Worm (Caenorhabditis elegans) whole organism, early embryonic: ENCODE data around the gene epic-2.

Source experiments
- B0310.2 ChIP-seq: sonication (generic microtip); optimal IDR thresholded peaks from 2 replicates; lab custom pipeline; 2016; ENCODE audit warnings: mild to moderate bottlenecking, missing genetic modification characterization, missing compliant biosample characterization
- F13C5.2 ChIP-seq: sonication (generic microtip); optimal IDR thresholded peaks from 2 replicates; lab custom pipeline; 2017; ENCODE audit warnings: mild to moderate bottlenecking, missing genetic modification characterization, inconsistent platforms, missing compliant biosample characterization
- aly-1 ChIP-seq: sonication (generic microtip); optimal IDR thresholded peaks from 2 replicates; lab custom pipeline; 2016; ENCODE audit warnings: missing genetic modification characterization, missing compliant biosample characterization
- ama-1 ChIP-seq: fragments of 150-350 bp; optimal IDR thresholded peaks from 2 replicates; lab custom pipeline; 2014
- ceh-13 ChIP-seq: fragments of 200-800 bp; sonication (Bioruptor generic); optimal IDR thresholded peaks from 2 replicates; lab custom pipeline; 2018; ENCODE audit warnings: mild to moderate bottlenecking, missing genetic modification characterization, missing compliant biosample characterization
- ceh-36 ChIP-seq: sonication (generic microtip); optimal IDR thresholded peaks from 2 replicates; lab custom pipeline; 2016; ENCODE audit warnings: missing genetic modification characterization, inconsistent platforms, missing compliant biosample characterization
- ets-7 ChIP-seq: sonication (generic microtip); optimal IDR thresholded peaks from 2 replicates; lab custom pipeline; 2016; ENCODE audit warnings: missing genotype, missing genetic modification characterization, missing compliant biosample characterization
- flt-1 ChIP-seq: fragments of 200-800 bp; sonication (Bioruptor generic); IDR thresholded peaks from 2 replicates; pipeline ENCODE4 v1.3.6; 2022; ENCODE audit warnings: missing genetic modification characterization, missing compliant biosample characterization
- hmbx-1 ChIP-seq: sonication (generic microtip); optimal IDR thresholded peaks from 2 replicates; lab custom pipeline; 2016; ENCODE audit warnings: mild to moderate bottlenecking, missing genetic modification characterization, missing compliant biosample characterization
- hmg-4 ChIP-seq: fragments of 200-800 bp; sonication (Bioruptor generic); optimal IDR thresholded peaks from 2 replicates; lab custom pipeline; 2018; ENCODE audit warnings: mild to moderate bottlenecking, missing genetic modification characterization, missing compliant biosample characterization
- hnd-1 ChIP-seq: sonication (generic microtip); optimal IDR thresholded peaks from 2 replicates; lab custom pipeline; 2016; ENCODE audit warnings: missing genetic modification characterization, missing compliant biosample characterization
- pes-1 ChIP-seq: fragments of 200-800 bp; sonication (Bioruptor generic); IDR thresholded peaks from 2 replicates; pipeline ENCODE4 v1.3.6; 2022; ENCODE audit warnings: missing genetic modification reagents, missing genetic modification characterization, missing compliant biosample characterization
- scrt-1 ChIP-seq: fragments of 200-800 bp; sonication (Bioruptor generic); IDR thresholded peaks from 2 replicates; pipeline ENCODE4 v1.3.6; 2022; ENCODE audit warnings: missing genetic modification characterization, missing compliant biosample characterization
- sea-1 ChIP-seq: fragments of 200-800 bp; sonication (Bioruptor generic); conservative IDR thresholded peaks from 2 replicates; pipeline ENCODE4 v1.3.6; 2022; ENCODE audit warnings: missing genetic modification characterization, missing compliant biosample characterization
- tbx-11 ChIP-seq: fragments of 200-800 bp; sonication (Bioruptor generic); IDR thresholded peaks from 2 replicates; pipeline ENCODE4 v1.3.6; 2022; ENCODE audit warnings: missing genetic modification characterization, missing compliant biosample characterization
- tbx-37 ChIP-seq: fragments of 200-800 bp; sonication (Bioruptor generic); conservative IDR thresholded peaks from 2 replicates; pipeline ENCODE4 v1.3.6; 2022; ENCODE audit warnings: missing genetic modification reagents, missing genetic modification characterization, missing compliant biosample characterization
- tra-4 ChIP-seq: sonication (generic microtip); optimal IDR thresholded peaks from 2 replicates; lab custom pipeline; 2017; ENCODE audit warnings: missing genetic modification characterization, missing compliant biosample characterization

The epic-2 gene

DNA sequence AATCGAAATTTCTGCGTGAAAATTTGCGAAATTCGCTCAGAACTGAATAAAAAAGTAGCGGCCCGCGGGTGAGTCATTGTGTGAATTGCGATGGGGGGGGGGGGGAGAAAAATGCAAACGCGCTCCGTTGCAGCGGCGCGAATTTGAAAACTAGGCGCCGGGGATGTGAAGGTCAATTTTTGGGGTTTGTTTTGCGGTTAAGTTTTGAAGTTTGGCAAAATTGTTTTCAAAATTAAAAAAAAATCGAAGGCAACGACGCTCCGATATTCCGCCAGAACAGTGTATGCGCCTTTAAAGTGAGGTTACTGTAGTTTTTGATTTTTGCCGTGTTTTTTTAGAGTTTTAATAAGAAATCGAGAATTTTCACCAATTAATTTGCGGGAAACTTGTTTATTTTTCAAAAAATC lies 17.7 kb downstream of the epic-2 start:
- TF ChIP-seq ets-7 (tag; lab: Kevin White, UChicago) = no peak
- no peak for TF ChIP-seq scrt-1
- no peak for TF ChIP-seq flt-1 (GFP tag; lab: Robert Waterston, UW)
- TF ChIP-seq tbx-11 (GFP tag; lab: Robert Waterston, UW) = no peak
- TF ChIP-seq tbx-37 (GFP tag; lab: Robert Waterston, UW) = no peak
- TF ChIP-seq hnd-1 (tag; lab: Kevin White, UChicago) = no peak
- no peak for TF ChIP-seq tra-4 (tag; lab: Kevin White, UChicago)
- no peak for TF ChIP-seq sea-1
- TF ChIP-seq F13C5.2 (tag; lab: Kevin White, UChicago) = peak; percentile 27
- no peak for TF ChIP-seq ama-1
- peak; percentile 28 for TF ChIP-seq hmg-4 (GFP tag; lab: Kevin White, UChicago)
- no peak for TF ChIP-seq ceh-13
- TF ChIP-seq hmbx-1 (tag; lab: Kevin White, UChicago) = no peak
- no peak for TF ChIP-seq aly-1 (tag; lab: Kevin White, UChicago)
- TF ChIP-seq B0310.2 (tag; lab: Kevin White, UChicago) = no peak
- no peak for TF ChIP-seq pes-1 (GFP tag; lab: Robert Waterston, UW)

DNA sequence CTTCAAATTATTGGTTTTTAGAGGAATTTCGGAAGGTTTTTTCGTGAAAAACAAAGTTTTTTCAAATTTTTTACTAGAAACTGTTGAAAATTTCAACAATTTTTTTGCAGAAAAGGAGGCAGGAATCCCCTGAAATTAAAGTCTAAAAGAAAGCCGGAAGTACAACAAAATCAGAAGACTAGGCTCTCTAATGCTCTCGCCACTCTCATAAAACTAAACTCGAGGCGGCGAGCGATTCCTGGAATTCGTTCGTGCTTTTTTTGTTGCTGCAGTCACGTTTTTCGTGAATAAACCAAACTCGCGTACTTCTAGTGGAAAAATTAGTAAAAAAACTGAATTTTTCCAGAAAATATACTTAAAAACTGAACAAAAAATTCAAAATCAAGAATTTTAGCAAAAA lies 18.3 kb downstream of the epic-2 start:
- TF ChIP-seq pes-1 (GFP tag; lab: Robert Waterston, UW) (no peak), scrt-1 (no peak), hnd-1 (tag; lab: Kevin White, UChicago) (no peak), B0310.2 (tag; lab: Kevin White, UChicago) (no peak), hmbx-1 (tag; lab: Kevin White, UChicago) (no peak)

DNA sequence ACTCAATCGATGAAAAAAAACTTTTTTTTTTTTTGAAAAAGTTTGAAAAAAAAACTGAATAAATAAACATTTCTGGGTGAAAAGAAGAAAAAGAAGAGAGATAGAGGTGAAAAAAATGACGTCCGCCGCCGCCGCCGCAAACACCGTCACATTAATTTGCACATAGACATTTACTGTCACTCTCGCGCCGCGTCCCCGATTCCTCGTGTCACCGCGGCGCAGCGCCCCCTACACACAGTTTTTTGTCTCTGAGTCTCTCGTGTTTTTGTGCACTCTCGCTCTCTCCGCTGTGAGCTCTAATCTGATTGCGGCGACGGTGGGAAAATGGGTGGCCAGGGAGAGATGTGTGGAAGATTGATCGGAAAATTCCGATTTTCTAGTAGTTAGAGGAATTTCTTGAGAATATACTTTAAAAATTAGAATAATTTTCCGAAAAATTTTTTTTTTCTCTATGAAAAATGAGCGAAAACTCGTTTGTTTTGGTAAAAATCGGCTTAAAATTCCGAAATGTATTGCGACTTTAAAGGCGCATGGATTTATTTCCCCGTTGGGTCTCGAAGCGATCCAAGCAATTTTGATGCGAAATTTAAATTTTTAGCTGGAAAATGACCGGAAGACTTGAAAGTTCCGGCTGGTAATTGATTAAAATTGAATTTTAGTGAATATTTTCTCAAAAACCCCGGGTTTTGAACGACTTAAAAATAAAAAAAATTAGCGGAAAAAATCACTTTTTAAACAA lies 18.9 kb downstream of the epic-2 start:
- no peak for TF ChIP-seq hmg-4 (GFP tag; lab: Kevin White, UChicago)
- TF ChIP-seq hnd-1 (tag; lab: Kevin White, UChicago) = no peak
- TF ChIP-seq tbx-37 (GFP tag; lab: Robert Waterston, UW) = no peak

DNA sequence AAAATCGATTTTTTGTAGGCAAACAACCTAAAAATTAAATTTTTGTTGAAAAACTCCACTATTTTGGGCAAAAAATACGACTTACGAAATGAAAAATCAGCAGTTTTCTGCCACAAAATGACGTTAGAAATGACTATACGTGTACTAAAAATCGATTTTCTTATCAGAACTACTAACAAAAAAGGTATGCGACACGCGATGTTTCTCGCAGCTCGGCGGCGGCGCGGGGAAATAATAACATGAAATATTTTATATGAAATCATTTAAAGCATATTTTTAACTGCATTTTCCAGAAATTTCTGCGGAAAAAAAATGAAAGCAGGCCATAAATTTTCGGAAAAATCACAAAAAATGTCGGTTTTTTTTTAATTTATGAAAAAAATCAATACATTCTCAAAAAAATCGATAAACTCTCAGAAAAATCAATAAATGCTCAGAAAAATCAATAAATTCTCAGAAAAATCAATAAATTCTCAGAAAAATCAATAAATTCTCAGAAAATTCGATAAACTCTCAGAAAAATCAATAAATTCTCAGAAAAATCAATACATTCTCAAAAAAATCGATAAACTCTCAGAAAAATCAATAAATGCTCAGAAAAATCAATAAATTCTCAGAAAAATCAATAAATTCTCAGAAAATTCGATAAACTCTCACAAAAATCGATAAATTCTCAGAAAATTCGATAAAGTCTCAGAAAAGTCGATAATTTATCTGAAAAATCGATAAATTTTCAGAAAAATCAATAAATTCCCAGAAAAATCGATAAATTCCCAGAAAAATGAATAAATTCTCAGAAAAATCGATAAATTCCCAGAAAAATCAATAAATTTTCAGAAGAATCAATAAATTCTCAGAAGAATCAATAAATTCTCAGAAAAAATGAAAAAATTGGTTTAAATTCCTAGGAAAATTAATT lies 19.8 kb downstream of the epic-2 start, which contains the start of gene ptpn-22:
Gene ptpn-22, minus strand, starts transcription at position 158 of the 919 bp plus-strand sequence.
- no peak for TF ChIP-seq sea-1
- no peak for TF ChIP-seq hnd-1 (tag; lab: Kevin White, UChicago)
- TF ChIP-seq pes-1 (GFP tag; lab: Robert Waterston, UW) = no peak
- TF ChIP-seq ceh-36 (tag; lab: Kevin White, UChicago) = no peak
- no peak for TF ChIP-seq aly-1 (tag; lab: Kevin White, UChicago)
- no peak for TF ChIP-seq B0310.2 (tag; lab: Kevin White, UChicago)
- TF ChIP-seq scrt-1 = no peak
- TF ChIP-seq tra-4 (tag; lab: Kevin White, UChicago) = no peak
- TF ChIP-seq ceh-13 = no peak
- TF ChIP-seq flt-1 (GFP tag; lab: Robert Waterston, UW) = no peak
- TF ChIP-seq ama-1 = no peak
- TF ChIP-seq hmbx-1 (tag; lab: Kevin White, UChicago) = no peak
- TF ChIP-seq hmg-4 (GFP tag; lab: Kevin White, UChicago) = no peak
- no peak for TF ChIP-seq ets-7 (tag; lab: Kevin White, UChicago)
- no peak for TF ChIP-seq tbx-37 (GFP tag; lab: Robert Waterston, UW)

DNA sequence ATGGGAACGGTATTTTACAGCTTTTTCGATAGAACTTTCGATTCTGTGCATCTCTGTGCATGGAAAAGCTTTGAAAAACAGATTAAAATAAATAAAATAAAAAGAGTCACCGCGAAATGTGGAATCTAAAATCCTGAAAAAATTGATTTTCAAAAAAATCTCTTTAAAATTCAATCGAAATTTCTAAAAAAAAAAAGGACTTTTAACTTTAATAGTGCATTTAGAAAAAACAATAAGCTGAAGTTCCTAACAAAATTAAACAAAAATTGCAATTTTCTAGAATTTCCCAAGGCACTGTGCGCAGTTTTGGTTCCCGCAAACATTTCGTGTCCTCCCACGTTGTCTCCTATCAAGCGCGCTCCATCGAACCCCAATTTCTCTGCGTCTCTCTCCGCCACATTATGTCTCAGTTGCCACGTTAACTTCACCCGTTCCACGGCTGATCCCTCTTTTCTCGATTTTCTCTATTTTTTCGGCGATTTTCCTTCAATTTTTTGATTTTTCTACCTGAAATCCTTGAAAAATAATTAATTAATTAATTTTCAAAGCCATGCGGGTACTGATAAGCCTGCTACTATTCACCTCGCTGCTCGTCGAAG lies 25.0 kb downstream of the epic-2 start, which contains the start of the genes Y41D4A.6 and Y41D4A.4:
Gene Y41D4A.6, minus strand, starts transcription at position 51 of the 599 bp plus-strand sequence.
Gene Y41D4A.4, plus strand, starts transcription at position 549 of the 599 bp plus-strand sequence.
- TF ChIP-seq aly-1 (tag; lab: Kevin White, UChicago) (no peak), hnd-1 (tag; lab: Kevin White, UChicago) (peak; percentile 44), B0310.2 (tag; lab: Kevin White, UChicago) (no peak), pes-1 (GFP tag; lab: Robert Waterston, UW) (peak; percentile 65), tra-4 (tag; lab: Kevin White, UChicago) (no peak), flt-1 (GFP tag; lab: Robert Waterston, UW) (no peak), scrt-1 (no peak), ceh-13 (peak; percentile 30), hmg-4 (GFP tag; lab: Kevin White, UChicago) (peak; percentile 41), ama-1 (no peak), ceh-36 (tag; lab: Kevin White, UChicago) (no peak), sea-1 (no peak), ets-7 (tag; lab: Kevin White, UChicago) (peak; percentile 86), F13C5.2 (tag; lab: Kevin White, UChicago) (peak; percentile 65), hmbx-1 (tag; lab: Kevin White, UChicago) (peak; percentile 53), tbx-11 (GFP tag; lab: Robert Waterston, UW) (0 out of 2 replicates have a peak, but pooled peaks have one; percentile 20), tbx-37 (GFP tag; lab: Robert Waterston, UW) (peak; percentile 65)

DNA sequence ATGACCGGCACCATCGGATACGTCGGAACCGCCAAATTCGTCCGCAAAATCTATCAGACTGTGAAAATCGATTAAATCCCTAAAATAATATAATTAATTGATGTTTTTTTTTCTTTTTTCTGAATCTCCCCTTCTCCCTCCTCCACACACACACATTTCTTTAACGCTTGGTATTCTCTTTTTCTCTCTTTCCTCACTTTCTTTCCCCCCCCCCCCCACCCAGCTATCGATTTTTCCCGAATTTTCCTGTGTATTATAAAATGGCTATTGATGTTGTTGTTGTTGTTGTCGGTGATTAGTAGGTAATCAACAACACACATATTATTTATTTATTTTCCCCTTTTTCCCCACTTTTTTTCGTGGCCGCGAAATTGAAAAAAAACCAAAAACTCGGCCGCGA lies 30.7 kb downstream of the epic-2 start:
- no peak for TF ChIP-seq aly-1 (tag; lab: Kevin White, UChicago)
- TF ChIP-seq ama-1 = no peak
- TF ChIP-seq sea-1 = no peak
- no peak for TF ChIP-seq tra-4 (tag; lab: Kevin White, UChicago)
- TF ChIP-seq tbx-11 (GFP tag; lab: Robert Waterston, UW) = no peak
- TF ChIP-seq flt-1 (GFP tag; lab: Robert Waterston, UW) = no peak
- TF ChIP-seq B0310.2 (tag; lab: Kevin White, UChicago) = no peak
- no peak for TF ChIP-seq hnd-1 (tag; lab: Kevin White, UChicago)
- TF ChIP-seq hmbx-1 (tag; lab: Kevin White, UChicago) = no peak
- TF ChIP-seq pes-1 (GFP tag; lab: Robert Waterston, UW) = no peak
- no peak for TF ChIP-seq F13C5.2 (tag; lab: Kevin White, UChicago)
- TF ChIP-seq ceh-13 = no peak
- no peak for TF ChIP-seq hmg-4 (GFP tag; lab: Kevin White, UChicago)
- no peak for TF ChIP-seq ceh-36 (tag; lab: Kevin White, UChicago)
- TF ChIP-seq tbx-37 (GFP tag; lab: Robert Waterston, UW) = no peak
- no peak for TF ChIP-seq ets-7 (tag; lab: Kevin White, UChicago)
- TF ChIP-seq scrt-1 = no peak
